Fruit fly (Drosophila melanogaster) whole organism: Measurements from ENCODE around the gene Ent3.

Experiments
- CG8478 ChIP-seq: fragments of >200 bp; optimal IDR thresholded peaks from 2 replicates; lab custom pipeline; 2018; ENCODE audit warnings: inconsistent platforms
- Dll ChIP-seq: fragments of >200 bp; optimal IDR thresholded peaks from 2 replicates; lab custom pipeline; 2017
- EcR ChIP-seq, 2 experiments: fragments of >200 bp; optimal IDR thresholded peaks; 2 replicates each; lab custom pipeline; 2017; ENCODE audit warnings: missing biosample characterization in 2 of 2, missing genetic modification characterization in 2 of 2, missing genetic modification reagents in 2 of 2
- pan ChIP-seq: fragments of >200 bp; optimal IDR thresholded peaks from 2 replicates; lab custom pipeline; 2017
- psq ChIP-seq: fragments of >200 bp; optimal IDR thresholded peaks from 2 replicates; lab custom pipeline; 2017
- usp ChIP-seq: fragments of >200 bp; optimal IDR thresholded peaks from 2 replicates; lab custom pipeline; 2017; ENCODE audit warnings: missing biosample characterization, missing genetic modification characterization, mixed read lengths

Ent3 gene

DNA sequence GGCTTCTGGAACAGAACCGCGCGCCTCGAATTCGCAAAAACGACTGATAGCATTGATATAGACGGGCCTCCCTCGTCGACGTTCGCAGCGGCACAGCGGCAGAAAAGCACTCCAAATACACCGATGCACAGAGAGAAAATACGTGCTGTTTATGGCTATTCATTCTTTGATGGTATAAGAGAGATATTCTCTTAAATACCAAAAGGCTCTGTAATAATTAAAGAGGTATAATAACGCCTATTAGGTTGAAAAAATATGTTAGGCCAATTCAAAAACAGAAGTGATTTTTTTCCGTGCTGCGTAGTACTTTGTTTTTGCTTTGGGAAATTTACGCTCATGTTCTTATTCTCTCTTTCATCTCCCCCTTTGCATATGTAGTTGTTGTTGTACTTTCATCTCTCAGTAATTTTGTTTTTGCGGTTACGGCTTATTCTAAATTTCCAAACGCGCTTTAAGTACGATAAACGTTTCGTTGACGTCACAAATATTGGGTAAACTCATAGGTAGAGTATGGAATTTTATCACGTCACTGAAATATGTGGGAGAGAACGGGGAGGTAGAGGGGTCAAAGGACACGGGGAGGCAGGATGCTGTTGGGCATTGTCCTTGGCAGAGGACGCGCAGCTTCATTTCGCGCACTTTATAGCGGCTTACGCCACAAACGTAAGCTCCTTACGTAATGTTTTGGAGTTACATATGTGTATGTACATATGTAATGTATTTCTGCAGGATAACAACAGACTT is 10.2 kb upstream of the Ent3 start, which contains the start of gene nebu:
nebu (minus strand) TSS at position 51 of the 744 bp plus-strand sequence.
- TF ChIP-seq psq, result no peak
- TF ChIP-seq pan (lab: Kevin White, UChicago), result no peak
- TF ChIP-seq CG8478 (lab: Kevin White, UChicago), result no peak
- TF ChIP-seq EcR (GFP tag; optimal IDR thresholded peaks at IDR 0.05; lab: Kevin White, UChicago), result no peak
- no peak for TF ChIP-seq Dll (lab: Kevin White, UChicago)
- TF ChIP-seq usp (GFP tag; lab: Kevin White, UChicago), result no peak

DNA sequence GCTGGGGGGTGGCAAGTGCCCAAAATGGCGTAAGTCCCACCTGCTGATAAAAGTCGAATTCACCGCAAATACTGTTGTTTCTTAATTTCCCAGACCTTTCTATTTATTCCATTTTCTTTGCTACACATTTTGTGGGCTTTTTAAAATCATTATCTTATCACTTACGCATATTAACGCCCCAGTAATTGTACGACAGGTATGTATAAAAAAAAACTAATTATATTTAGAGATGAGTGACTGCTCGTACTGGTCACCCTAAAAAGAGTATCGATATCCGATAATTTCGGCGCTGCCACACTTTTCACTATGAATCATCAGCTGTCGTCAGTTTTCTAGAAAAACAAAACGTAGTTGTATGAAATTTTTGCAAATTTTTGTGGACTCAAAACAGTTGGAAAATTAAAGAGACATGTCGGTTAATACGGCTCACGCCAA is 3.6 kb upstream of the Ent3 start, which contains the start of the genes CG10948 and Wbp2:
CG10948 (minus strand) TSS at position 251 of the 435 bp plus-strand sequence.
Wbp2 (plus strand) TSS at position 299 of the 435 bp plus-strand sequence.
- TF ChIP-seq pan (lab: Kevin White, UChicago), result no peak
- TF ChIP-seq psq, result no peak
- no peak for TF ChIP-seq CG8478 (lab: Kevin White, UChicago)
- no peak for TF ChIP-seq Dll (lab: Kevin White, UChicago)
- no peak for TF ChIP-seq EcR (GFP tag; optimal IDR thresholded peaks at IDR 0.05; lab: Kevin White, UChicago)
- no peak for TF ChIP-seq usp (GFP tag; lab: Kevin White, UChicago)

DNA sequence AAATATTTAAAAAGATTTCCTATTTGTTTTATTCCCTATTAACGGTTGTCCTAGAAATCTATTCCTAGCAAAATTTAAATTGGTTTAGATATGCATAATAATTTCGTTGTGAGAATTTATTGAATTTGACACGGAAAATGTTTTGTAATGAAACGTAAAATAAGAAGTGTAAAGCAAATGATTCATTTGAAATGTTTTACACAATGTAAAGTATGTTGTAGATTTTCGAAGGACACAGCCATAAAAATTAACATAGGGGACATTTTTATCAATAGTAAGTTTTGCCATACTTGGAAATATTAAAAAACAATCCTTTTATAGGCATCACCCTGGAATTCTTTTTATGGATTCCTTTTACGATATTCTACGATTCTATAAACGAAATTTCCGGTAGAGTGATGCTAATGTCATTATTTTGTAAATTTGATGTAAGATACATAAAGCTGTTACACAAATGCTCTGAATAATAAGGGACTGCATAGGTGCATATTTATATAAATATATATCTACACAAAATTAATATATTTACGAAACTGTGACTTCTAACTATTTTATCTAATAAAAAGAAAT is 4.2 kb downstream of the Ent3 start:
- TF ChIP-seq pan (lab: Kevin White, UChicago) (no peak), usp (GFP tag; lab: Kevin White, UChicago) (no peak), Dll (lab: Kevin White, UChicago) (no peak), EcR (GFP tag; optimal IDR thresholded peaks at IDR 0.05; lab: Kevin White, UChicago) (no peak), CG8478 (lab: Kevin White, UChicago) (no peak), psq (no peak)

DNA sequence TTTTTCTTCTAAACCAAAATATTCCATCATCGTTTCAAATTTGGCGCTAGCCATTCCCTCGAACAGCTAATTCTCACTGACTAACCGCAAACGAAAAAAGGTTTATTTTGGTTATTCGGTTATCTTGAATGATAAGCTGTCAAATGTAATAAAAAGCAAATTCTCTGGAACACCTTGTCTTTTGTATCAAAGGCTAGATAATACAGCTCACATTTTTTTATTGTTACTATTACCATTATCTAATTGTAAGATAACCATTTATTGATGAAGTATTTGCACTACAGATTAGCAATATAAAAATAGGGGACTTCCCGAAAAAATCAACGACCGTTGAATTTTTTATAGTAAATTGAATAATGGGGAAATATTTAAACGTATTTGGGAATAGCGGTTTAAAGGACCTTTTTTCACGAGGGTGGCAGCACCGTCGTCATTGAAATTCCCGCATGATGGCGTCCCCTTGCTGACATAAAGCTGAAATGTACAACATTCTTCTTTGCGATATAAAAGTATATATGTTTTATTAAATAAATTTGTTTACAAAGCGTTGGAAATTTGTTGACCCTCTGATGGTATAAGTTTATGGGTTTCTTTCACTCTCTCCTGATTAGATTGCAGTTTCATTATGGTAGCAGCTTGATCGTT is 7.9 kb downstream of the Ent3 start, which contains the start of gene CG32107:
CG32107 (minus strand) TSS at position 51 of the 645 bp plus-strand sequence.
- TF ChIP-seq psq (no peak), Dll (lab: Kevin White, UChicago) (no peak), CG8478 (lab: Kevin White, UChicago) (no peak), usp (GFP tag; lab: Kevin White, UChicago) (no peak), pan (lab: Kevin White, UChicago) (no peak), EcR (GFP tag; optimal IDR thresholded peaks at IDR 0.05; lab: Kevin White, UChicago) (no peak)

DNA sequence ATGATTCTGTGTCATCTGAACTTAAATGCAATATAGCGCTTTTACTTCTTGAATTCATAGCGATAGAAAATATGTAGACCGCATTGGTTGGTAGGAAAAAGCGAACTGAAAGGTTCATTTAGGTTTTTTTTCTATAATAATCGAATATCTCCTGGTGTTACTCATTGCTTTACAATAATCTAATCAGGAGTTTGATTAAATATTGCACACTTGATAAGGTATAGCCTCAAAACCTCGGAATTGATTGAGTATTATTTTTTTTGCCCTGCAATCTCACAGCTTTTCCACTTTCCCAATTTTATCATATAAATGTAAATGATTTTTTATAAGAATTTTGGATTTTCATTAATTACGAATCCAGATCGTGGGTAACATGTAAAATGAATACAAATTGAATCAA is 9.4 kb downstream of the Ent3 start, which contains the start of gene CG10943:
CG10943 (minus strand) TSS at position 101 of the 400 bp plus-strand sequence.
- TF ChIP-seq pan (lab: Kevin White, UChicago) (no peak), psq (no peak), Dll (lab: Kevin White, UChicago) (no peak), CG8478 (lab: Kevin White, UChicago) (no peak), EcR (GFP tag; optimal IDR thresholded peaks at IDR 0.05; lab: Kevin White, UChicago) (no peak), usp (GFP tag; lab: Kevin White, UChicago) (no peak)

DNA sequence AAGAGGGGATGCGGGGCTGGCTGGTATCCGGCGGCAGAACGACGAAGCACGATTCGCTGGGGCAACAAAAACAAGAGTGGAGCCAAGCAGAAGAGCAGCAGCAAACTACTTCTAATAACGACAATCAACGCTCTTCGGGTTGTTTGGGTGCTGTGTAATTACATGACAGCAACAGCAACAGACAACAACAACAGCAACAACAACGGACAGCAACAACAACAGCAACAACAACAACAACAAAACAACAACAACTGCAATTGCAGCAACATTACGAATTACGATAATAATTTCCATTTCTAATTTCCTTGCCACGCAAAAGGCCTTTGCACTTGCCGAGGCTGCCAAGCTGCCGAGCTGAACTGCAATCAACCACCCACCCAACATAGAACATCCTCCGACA is 11.0 kb downstream of the Ent3 start:
- TF ChIP-seq pan (lab: Kevin White, UChicago) (no peak), EcR (GFP tag; optimal IDR thresholded peaks at IDR 0.05; lab: Kevin White, UChicago) (no peak), Dll (lab: Kevin White, UChicago) (no peak), usp (GFP tag; lab: Kevin White, UChicago) (no peak), psq (no peak), CG8478 (lab: Kevin White, UChicago) (no peak)

DNA sequence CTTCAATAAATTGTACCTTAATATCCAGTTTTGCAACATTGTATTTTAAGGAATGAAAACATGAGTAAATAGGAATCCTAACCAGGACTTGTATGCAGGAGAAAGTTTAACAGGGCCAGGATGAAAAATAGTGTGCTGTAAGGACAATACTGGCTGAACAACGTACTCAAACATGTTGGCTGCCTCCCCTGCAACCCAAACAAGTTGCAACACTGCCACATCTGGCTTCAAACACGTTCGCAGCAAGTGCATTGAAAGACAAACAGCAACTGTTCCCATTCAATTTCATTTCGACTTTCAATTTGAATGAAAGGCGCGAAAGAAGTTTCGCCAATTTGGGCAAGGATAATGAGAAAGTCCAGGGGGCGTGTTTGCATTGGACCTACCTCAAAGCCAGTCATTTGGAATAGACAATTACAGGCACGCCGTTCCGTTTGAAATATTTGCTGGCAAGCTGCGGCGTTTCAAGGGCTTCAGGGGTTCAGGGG is 14.6 kb downstream of the Ent3 start:
- TF ChIP-seq psq (no peak), usp (GFP tag; lab: Kevin White, UChicago) (no peak), Dll (lab: Kevin White, UChicago) (no peak), pan (lab: Kevin White, UChicago) (no peak), EcR (GFP tag; optimal IDR thresholded peaks at IDR 0.05; lab: Kevin White, UChicago) (no peak), CG8478 (lab: Kevin White, UChicago) (no peak)

DNA sequence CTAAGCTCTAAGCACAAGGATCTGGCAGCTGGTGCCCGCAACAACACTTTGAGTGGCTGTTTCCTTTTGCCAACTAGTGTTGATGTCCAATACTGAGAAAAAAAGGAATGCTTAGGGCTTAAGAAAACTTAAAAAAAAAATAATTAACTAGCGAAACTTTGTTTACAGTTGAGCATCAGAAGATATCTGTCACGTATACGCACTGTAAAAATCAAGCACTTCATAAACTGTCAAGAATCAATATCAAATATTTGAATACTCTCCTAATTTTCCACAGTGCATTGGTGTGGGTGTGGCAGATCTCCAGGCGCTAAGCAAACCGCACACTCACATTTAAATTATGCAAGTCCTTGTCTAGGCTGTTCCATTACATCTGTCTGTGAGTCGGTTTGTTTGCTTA is 20.8 kb downstream of the Ent3 start:
- no peak for TF ChIP-seq pan (lab: Kevin White, UChicago)
- TF ChIP-seq usp (GFP tag; lab: Kevin White, UChicago), result no peak
- no peak for TF ChIP-seq CG8478 (lab: Kevin White, UChicago)
- TF ChIP-seq Dll (lab: Kevin White, UChicago), result no peak
- TF ChIP-seq psq, result no peak
- TF ChIP-seq EcR (GFP tag; optimal IDR thresholded peaks at IDR 0.05; lab: Kevin White, UChicago), result no peak

DNA sequence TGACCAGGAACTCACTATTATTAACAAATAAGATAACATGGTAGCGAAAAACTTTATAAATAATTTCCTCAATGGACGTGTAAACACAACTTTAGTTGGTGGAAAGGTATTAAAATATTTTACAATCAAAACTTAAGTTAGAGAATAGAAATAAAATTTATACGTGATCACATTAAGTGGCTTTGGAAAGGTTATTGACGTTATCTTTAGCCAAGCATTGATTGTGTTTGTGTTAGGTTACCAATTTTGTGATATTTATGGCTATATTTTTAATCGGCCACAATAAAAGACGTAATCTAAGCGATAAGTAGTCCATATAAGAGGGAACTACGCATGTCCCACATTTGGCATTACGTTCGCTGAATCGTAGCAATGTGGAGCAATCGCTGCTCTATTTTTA is 31.2 kb downstream of the Ent3 start, which contains the start of gene CG14120:
CG14120 (plus strand) TSS at position 360 of the 400 bp plus-strand sequence.
- no peak for TF ChIP-seq Dll (lab: Kevin White, UChicago)
- no peak for TF ChIP-seq CG8478 (lab: Kevin White, UChicago)
- TF ChIP-seq pan (lab: Kevin White, UChicago), result no peak
- TF ChIP-seq psq, result no peak
- TF ChIP-seq EcR (GFP tag; optimal IDR thresholded peaks at IDR 0.05; lab: Kevin White, UChicago), result no peak
- TF ChIP-seq usp (GFP tag; lab: Kevin White, UChicago), result no peak

DNA sequence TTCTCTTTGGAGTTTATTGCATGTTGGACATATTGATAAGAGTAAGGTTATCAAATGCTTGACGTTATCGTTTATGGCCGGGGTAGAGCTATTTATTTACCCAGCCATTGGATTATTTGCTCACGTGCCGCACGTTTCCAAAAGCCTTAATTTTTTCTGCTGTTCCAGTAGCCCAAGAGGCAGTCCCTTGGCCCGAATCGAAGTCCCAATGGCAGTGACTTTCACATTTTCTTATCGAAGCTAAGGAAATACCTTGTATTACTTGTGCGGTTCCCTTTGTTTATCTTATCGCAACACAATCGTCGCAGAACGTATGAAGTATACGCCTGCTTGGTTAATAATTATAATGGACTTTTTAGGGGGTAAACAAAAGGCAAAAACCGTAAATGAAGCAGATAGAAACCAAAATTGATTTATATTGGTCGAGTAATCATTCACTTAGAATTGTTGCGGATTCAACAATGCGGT is 35.9 kb downstream of the Ent3 start, which contains the start of gene CG43894:
CG43894 (plus strand) TSS at position 418 of the 468 bp plus-strand sequence.
- TF ChIP-seq CG8478 (lab: Kevin White, UChicago) (no peak), usp (GFP tag; lab: Kevin White, UChicago) (no peak), EcR (GFP tag; optimal IDR thresholded peaks at IDR 0.05; lab: Kevin White, UChicago) (no peak), psq (no peak), Dll (lab: Kevin White, UChicago) (no peak), pan (lab: Kevin White, UChicago) (no peak)
